Worm (Caenorhabditis elegans): ENCODE data around the gene spon-1.

DNA sequence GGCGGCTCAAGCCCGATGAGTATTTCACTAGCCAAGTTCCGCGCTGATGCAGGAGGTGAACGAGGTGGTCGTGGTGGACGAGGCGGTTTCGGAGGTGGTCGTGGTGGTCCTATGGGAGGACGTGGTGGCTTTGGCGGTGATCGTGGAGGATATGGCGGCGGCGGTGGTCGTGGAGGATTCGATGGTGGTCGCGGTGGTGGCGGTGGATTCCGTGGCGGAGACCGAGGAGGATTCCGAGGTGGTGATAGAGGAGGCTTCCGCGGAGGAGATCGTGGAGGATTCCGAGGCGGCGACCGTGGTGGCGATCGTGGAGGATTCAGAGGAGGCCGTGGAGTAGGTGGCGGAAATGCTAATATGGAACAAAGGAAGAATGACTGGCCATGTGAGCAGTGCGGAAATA, 38.4 kb downstream of the spon-1 start:
- no peak for TF ChIP-seq egl-27 (tag; optimal IDR thresholded peaks at IDR 0.05)
- no peak for TF ChIP-seq nhr-12 (tag; optimal IDR thresholded peaks at IDR 0.05)
- TF ChIP-seq alr-1 (tag; optimal IDR thresholded peaks at IDR 0.05): no peak
- no peak for TF ChIP-seq Y55F3AM.14 (GFP tag; optimal IDR thresholded peaks at IDR 0.05)
- no peak for TF ChIP-seq ztf-4 (tag; optimal IDR thresholded peaks at IDR 0.05)
